Worm (Caenorhabditis elegans) whole organism, mixed stage, embryonic: ENCODE measurements around the gene F40A3.7.

Experiments
- lin-13 ChIP-seq: fragments of 150-350 bp; optimal IDR thresholded peaks from 2 replicates; lab custom pipeline; 2014; ENCODE audit warnings: missing biosample characterization, missing genetic modification characterization
- nhr-28 ChIP-seq: fragments of 150-350 bp; optimal IDR thresholded peaks from 2 replicates; lab custom pipeline; 2014; ENCODE audit warnings: missing biosample characterization, missing genetic modification characterization
- unc-62 ChIP-seq: fragments of 150-350 bp; optimal IDR thresholded peaks from 2 replicates; lab custom pipeline; 2014; ENCODE audit warnings: missing biosample characterization, missing genetic modification reagents, missing genetic modification characterization

ce11 chrV:7940299-7940698, 40.6 kb upstream of the F40A3.7 start, which contains the start of gene srt-53:
- TF ChIP-seq unc-62: no peak
- no peak for TF ChIP-seq lin-13
- TF ChIP-seq nhr-28 (tag; lab: Kevin White, UChicago): no peak
